Worm (Caenorhabditis elegans) whole organism, midembryonic: ENCODE data around the gene sec-24.1.
A peak's percentile ranks its signal among the peaks of the same experiment; 100 is the strongest.

Experiments used
- T22C8.4 ChIP-seq: fragments of 200-800 bp; sonication (Bioruptor generic); IDR thresholded peaks from 2 replicates; pipeline ENCODE4 v1.3.6; 2022; ENCODE audit warnings: missing genetic modification characterization, missing compliant biosample characterization
- cog-1 ChIP-seq: sonication (generic microtip); optimal IDR thresholded peaks from 2 replicates; lab custom pipeline; 2016; ENCODE audit warnings: missing genetic modification characterization, missing compliant biosample characterization
- flt-1 ChIP-seq: fragments of 200-800 bp; sonication (Bioruptor generic); IDR thresholded peaks from 2 replicates; pipeline ENCODE4 v1.3.6; 2022; ENCODE audit warnings: missing genetic modification characterization, missing compliant biosample characterization
- klf-2 ChIP-seq: fragments of 200-800 bp; sonication (Bioruptor generic); conservative IDR thresholded peaks from 2 replicates; pipeline ENCODE4 v1.3.6; 2022; ENCODE audit warnings: missing genetic modification reagents, missing genetic modification characterization, missing compliant biosample characterization
- med-1 ChIP-seq: sonication (generic microtip); optimal IDR thresholded peaks from 2 replicates; lab custom pipeline; 2017; ENCODE audit warnings: missing genetic modification characterization, mild to moderate bottlenecking, missing compliant biosample characterization, antibody characterized with exemption, missing genetic modification reagents; ENCODE audit not compliant: insufficient read depth
- ref-1 ChIP-seq: fragments of 200-800 bp; sonication (Bioruptor generic); conservative IDR thresholded peaks from 2 replicates; pipeline ENCODE4 v1.3.6; 2022; ENCODE audit warnings: missing genetic modification reagents, missing genetic modification characterization, missing compliant biosample characterization
- tab-1 ChIP-seq: fragments of 200-800 bp; sonication (Bioruptor generic); IDR thresholded peaks from 2 replicates; pipeline ENCODE4 v1.3.6; 2022; ENCODE audit warnings: missing genetic modification characterization, missing compliant biosample characterization
- ztf-23 ChIP-seq: fragments of 200-800 bp; sonication (Bioruptor generic); IDR thresholded peaks from 2 replicates; pipeline ENCODE4 v1.3.6; 2022; ENCODE audit warnings: missing genetic modification reagents, missing genetic modification characterization, missing compliant biosample characterization
- ztf-29 ChIP-seq: fragments of 200-800 bp; sonication (Bioruptor generic); IDR thresholded peaks from 2 replicates; pipeline ENCODE4 v1.3.6; 2022; ENCODE audit warnings: missing genetic modification reagents, missing genetic modification characterization, missing compliant biosample characterization

The sec-24.1 gene

DNA sequence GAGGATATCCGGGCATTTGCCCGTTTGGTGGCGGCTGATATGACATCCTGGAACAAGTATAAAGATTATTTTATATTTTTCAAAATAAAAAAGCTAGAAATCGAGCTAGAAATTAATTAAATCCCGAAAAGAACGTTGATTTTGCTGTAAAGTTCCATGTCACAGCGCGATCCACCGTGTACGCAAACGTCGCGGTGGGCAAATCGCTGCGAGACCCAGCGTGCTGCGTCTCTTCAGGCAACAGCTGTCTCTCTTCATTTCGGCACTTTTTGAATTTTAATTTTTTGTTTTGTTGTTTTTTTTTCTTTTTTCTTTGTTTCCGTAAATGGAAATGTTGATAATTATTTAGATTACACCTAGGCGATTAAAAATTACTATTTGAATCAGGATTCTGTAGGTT lies at the start of gene sec-24.1:
Gene sec-24.1 (minus strand): TSS at position 49 of the 400 bp plus-strand sequence.
- peak; percentile 75 for TF ChIP-seq cog-1 (tag; lab: Kevin White, UChicago)
- TF ChIP-seq T22C8.4, result no peak

DNA sequence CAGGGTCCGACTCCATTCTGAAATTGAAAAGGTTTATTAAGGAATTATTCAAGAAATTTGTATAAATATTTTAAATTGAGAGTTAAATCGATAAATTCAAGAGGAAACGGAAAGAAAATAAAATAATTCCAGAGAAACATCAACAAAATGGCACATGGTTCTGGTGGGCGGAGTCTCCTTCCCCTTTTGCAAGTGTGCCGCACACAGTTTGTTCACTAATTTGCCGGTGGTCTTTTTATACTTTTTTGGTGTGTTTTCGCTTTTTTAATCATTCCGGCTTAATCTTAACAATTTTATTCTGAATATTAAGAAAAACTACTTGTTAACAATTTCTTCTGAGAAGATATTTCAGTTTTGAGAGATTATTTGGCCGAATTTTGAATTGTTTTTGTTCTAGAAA lies 38.9 kb upstream of the sec-24.1 start, which contains the start of the genes ragc-1 and Y24F12A.1:
Gene ragc-1 (minus strand): TSS at position 25 of the 400 bp plus-strand sequence.
Gene Y24F12A.1 (plus strand): TSS at position 346 of the 400 bp plus-strand sequence.
- TF ChIP-seq flt-1 (GFP tag; lab: Robert Waterston, UW) (peak; percentile 64; the same call in 1 of the 2 replicates), klf-2 (GFP tag; lab: Robert Waterston, UW) (no peak), tab-1 (GFP tag; lab: Robert Waterston, UW) (0 out of 2 replicates have a peak, but pooled peaks have one; percentile 36), ztf-23 (GFP tag; lab: Robert Waterston, UW) (peak; percentile 71), med-1 (GFP tag; lab: Kevin White, UChicago) (peak; percentile 56)

DNA sequence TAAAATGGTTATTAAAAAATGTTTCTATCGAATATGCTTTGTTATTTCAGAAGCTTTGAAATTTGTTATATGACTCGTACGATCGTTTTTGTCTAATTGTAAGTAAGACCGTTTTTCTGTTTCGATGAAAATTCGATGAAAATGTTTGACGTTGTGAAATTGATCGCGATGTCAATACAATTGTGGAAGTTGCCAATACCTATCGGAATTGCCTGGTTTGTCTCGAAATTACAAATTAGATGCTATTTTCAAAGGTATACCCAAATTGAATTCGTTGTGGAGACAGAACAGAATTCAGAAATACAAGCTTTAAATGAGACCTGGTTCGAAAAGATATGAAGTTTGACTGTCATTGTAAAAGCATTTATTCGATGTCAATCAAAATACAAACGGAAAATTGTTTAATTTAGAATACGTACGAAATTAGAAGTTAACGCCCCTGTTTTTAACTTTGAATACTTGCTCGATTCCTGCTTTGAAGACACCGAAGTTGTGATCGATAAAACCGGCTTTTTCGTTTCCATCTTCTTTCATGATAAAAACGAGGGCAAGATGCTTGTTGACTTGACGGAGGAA lies 37.4 kb upstream of the sec-24.1 start:
- TF ChIP-seq cog-1 (tag; lab: Kevin White, UChicago), result no peak
- TF ChIP-seq tab-1 (GFP tag; lab: Robert Waterston, UW), result no peak
- no peak for TF ChIP-seq klf-2 (GFP tag; lab: Robert Waterston, UW)

DNA sequence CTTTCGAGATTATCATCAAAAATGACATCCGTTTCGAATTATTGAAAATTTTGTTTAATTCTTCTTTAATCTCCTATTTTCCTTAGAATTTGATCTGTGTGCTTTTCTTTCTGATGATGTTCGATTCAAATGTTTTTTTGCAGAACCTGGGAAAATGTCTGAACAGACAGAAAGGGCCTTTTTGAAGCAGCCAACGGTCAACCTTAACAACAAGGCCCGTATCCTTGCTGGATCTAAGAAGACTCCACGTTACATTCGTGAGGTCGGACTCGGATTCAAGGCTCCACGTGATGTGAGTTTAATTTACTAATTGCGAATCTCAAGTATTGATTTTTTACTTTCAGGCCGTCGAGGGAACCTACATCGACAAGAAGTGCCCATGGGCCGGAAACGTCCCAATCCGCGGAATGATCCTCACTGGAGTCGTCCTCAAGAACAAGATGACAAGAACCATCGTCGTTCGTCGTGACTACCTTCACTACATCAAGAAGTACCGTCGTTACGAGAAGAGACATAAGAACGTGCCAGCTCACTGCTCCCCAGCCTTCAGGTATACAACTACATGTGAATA lies 36.6 kb upstream of the sec-24.1 start, which contains the start of gene rps-11:
Gene rps-11 (plus strand): TSS at position 144 of the 571 bp plus-strand sequence.
- TF ChIP-seq med-1 (GFP tag; lab: Kevin White, UChicago) (no peak), flt-1 (GFP tag; lab: Robert Waterston, UW) (no peak), ztf-23 (GFP tag; lab: Robert Waterston, UW) (no peak), cog-1 (tag; lab: Kevin White, UChicago) (no peak), ref-1 (GFP tag; lab: Robert Waterston, UW) (no peak), ztf-29 (GFP tag; lab: Robert Waterston, UW) (no peak), klf-2 (GFP tag; lab: Robert Waterston, UW) (no peak), tab-1 (GFP tag; lab: Robert Waterston, UW) (no peak), T22C8.4 (no peak)

DNA sequence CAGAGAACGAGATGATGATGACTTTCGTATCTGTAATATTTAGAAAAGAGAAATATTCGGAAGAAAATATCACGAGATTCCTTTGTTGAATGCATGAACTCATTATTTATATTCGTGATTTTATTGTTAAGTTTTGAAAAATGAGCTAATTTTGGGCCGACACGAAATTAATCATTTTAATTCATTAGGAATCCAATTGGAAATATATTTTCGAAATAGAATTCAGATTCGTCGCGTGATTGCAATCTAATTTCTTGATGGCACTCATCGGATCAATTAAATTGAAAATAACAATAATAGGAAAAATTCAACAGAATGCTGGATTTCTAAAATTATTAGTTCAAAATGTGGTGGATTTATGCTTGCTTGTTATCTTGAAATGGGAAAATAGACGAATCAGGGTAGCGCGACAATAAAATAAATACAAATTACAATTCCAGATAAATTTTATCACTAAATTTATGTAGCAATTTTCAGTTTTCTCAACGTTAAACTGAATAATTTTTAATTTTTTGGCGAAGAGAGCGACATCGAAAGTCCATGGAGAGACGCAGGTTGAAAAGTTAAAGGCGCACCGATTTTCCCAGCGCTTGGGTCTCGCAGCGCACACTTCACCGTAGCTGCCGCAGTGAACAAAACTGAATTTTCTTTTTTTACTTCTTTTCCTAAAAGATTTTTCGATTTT lies 35.9 kb upstream of the sec-24.1 start:
- TF ChIP-seq flt-1 (GFP tag; lab: Robert Waterston, UW) (0 out of 2 replicates have a peak, but pooled peaks have one; percentile 51), tab-1 (GFP tag; lab: Robert Waterston, UW) (no peak; the same call in 1 of the 2 replicates)

DNA sequence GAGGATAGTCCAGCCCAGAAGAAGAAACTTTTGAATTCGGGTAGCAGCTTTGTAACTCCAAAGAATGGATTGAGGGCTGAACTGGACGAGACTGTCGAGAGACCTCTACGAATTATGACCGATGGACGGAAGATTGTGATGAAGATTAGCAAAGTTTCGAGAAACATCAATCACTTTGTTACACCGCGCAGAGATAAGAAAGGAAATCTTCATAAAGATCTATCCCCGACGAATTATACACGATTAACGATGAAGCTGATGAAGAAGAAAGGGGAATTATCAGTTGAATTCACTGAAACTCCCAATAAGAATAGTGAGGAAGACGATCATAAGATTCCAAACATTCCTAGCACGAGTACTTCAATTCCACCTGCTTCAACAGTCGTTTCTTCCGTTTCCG lies 33.7 kb upstream of the sec-24.1 start:
- TF ChIP-seq med-1 (GFP tag; lab: Kevin White, UChicago), result no peak
- TF ChIP-seq ref-1 (GFP tag; lab: Robert Waterston, UW), result no peak
- no peak for TF ChIP-seq klf-2 (GFP tag; lab: Robert Waterston, UW)
- TF ChIP-seq ztf-23 (GFP tag; lab: Robert Waterston, UW), result no peak
- TF ChIP-seq flt-1 (GFP tag; lab: Robert Waterston, UW), result no peak
- TF ChIP-seq ztf-29 (GFP tag; lab: Robert Waterston, UW), result no peak
- no peak for TF ChIP-seq tab-1 (GFP tag; lab: Robert Waterston, UW)
- TF ChIP-seq T22C8.4, result no peak
- no peak for TF ChIP-seq cog-1 (tag; lab: Kevin White, UChicago)

DNA sequence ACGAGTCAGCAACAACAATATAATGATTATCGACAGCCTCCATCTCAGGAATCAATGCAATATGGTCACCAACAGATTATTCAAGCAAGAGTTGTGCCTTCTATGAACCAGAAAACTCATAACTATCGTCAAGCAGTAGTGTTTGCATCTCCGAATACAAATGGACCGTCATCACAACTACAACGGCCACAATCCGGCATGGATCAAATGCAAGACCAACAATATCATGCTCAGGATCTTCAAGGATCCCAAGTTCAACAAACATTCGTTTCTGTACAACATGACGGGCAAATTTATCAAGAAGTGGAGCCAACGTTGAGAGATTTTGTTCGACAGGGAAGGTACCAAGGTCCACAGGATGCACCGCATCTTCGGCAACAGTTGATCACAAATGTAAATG lies 31.1 kb upstream of the sec-24.1 start:
- TF ChIP-seq T22C8.4, result no peak
- no peak for TF ChIP-seq tab-1 (GFP tag; lab: Robert Waterston, UW)
- no peak for TF ChIP-seq flt-1 (GFP tag; lab: Robert Waterston, UW)
- TF ChIP-seq cog-1 (tag; lab: Kevin White, UChicago), result no peak
- no peak for TF ChIP-seq ref-1 (GFP tag; lab: Robert Waterston, UW)
- no peak for TF ChIP-seq klf-2 (GFP tag; lab: Robert Waterston, UW)
- no peak for TF ChIP-seq ztf-23 (GFP tag; lab: Robert Waterston, UW)
- no peak for TF ChIP-seq ztf-29 (GFP tag; lab: Robert Waterston, UW)
- no peak for TF ChIP-seq med-1 (GFP tag; lab: Kevin White, UChicago)

DNA sequence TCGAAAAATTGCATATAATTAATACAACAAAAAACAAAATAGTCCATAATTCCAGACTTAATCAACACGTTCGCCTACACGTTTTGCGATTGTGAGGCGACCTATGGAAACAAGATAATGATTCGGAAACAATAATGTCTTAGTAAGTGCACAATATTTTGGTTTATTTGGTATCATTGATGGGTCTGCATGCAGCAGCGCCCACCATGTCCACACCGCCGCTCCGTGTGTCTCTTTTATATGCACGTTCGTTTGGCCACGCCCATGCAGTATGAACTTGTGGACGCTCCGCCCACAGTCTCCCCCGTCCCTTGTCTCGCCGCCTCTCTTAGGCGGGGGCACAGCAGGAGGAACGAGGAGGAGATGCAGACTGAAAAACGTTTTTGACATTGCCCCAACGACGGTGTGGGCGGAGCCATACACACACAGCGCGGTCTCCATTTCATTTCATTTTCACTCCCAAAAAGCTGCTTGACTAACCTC lies 28.2 kb upstream of the sec-24.1 start, which contains the start of gene mig-38:
Gene mig-38 (plus strand): TSS at position 54 of the 483 bp plus-strand sequence.
- TF ChIP-seq ref-1 (GFP tag; lab: Robert Waterston, UW) (no peak), cog-1 (tag; lab: Kevin White, UChicago) (no peak), med-1 (GFP tag; lab: Kevin White, UChicago) (no peak), ztf-23 (GFP tag; lab: Robert Waterston, UW) (no peak), ztf-29 (GFP tag; lab: Robert Waterston, UW) (no peak), flt-1 (GFP tag; lab: Robert Waterston, UW) (no peak), klf-2 (GFP tag; lab: Robert Waterston, UW) (no peak), T22C8.4 (no peak), tab-1 (GFP tag; lab: Robert Waterston, UW) (no peak)
